Fruit fly (Drosophila melanogaster) whole organism, embryonic: ENCODE results near the gene CG31639.

Experiments used
- ATbp ChIP-seq: fragments of 200-800 bp; sonication (Bioruptor generic); optimal IDR thresholded peaks from 2 replicates; lab custom pipeline; 2017; ENCODE audit warnings: missing biosample characterization, mild to moderate bottlenecking, missing genetic modification characterization, missing genetic modification reagents
- Atf-2 ChIP-seq: fragments of 200-800 bp; sonication (Bioruptor generic); optimal IDR thresholded peaks from 2 replicates; lab custom pipeline; 2016; ENCODE audit warnings: missing biosample characterization, missing genetic modification characterization
- BEAF-32 ChIP-seq: fragments of 200-800 bp; sonication (Bioruptor generic); optimal IDR thresholded peaks from 3 replicates; lab custom pipeline; 2017; ENCODE audit warnings: missing biosample characterization, missing genetic modification characterization, mild to moderate bottlenecking, moderate library complexity, missing genetic modification reagents
- Bteb2 ChIP-seq: fragments of 200-800 bp; sonication (Bioruptor generic); optimal IDR thresholded peaks from 2 replicates; lab custom pipeline; 2016; ENCODE audit warnings: missing biosample characterization, missing genetic modification characterization
- CG10267 ChIP-seq: fragments of 200-800 bp; sonication (Bioruptor generic); optimal IDR thresholded peaks from 2 replicates; lab custom pipeline; 2018; ENCODE audit warnings: missing biosample characterization, mild to moderate bottlenecking, missing genetic modification characterization, moderate library complexity
- CG10565 ChIP-seq: fragments of 200-800 bp; sonication (Bioruptor generic); optimal IDR thresholded peaks from 3 replicates; lab custom pipeline; 2016; ENCODE audit warnings: missing biosample characterization, mild to moderate bottlenecking, missing genetic modification characterization
- CG11696 ChIP-seq: fragments of 200-800 bp; sonication (Bioruptor generic); IDR thresholded peaks from 2 replicates; pipeline ENCODE4 v1.3.6; 2022; ENCODE audit warnings: missing biosample characterization, missing genetic modification characterization
- CG12219 ChIP-seq: fragments of 200-800 bp; sonication (Bioruptor generic); optimal IDR thresholded peaks from 3 replicates; lab custom pipeline; 2018; ENCODE audit warnings: missing biosample characterization, mild to moderate bottlenecking, missing genetic modification characterization
- CG13296 ChIP-seq: fragments of 200-800 bp; sonication (Bioruptor generic); optimal IDR thresholded peaks from 3 replicates; lab custom pipeline; 2018; ENCODE audit warnings: missing biosample characterization, mild to moderate bottlenecking, missing genetic modification characterization
- CG14710 ChIP-seq: fragments of 200-800 bp; sonication (Bioruptor generic); optimal IDR thresholded peaks from 3 replicates; lab custom pipeline; 2019; ENCODE audit warnings: missing biosample characterization, mild to moderate bottlenecking, missing genetic modification characterization, moderate library complexity
- CG15514 ChIP-seq: fragments of 200-800 bp; sonication (Bioruptor generic); optimal IDR thresholded peaks from 3 replicates; lab custom pipeline; 2017; ENCODE audit warnings: missing biosample characterization, missing genetic modification characterization, mild to moderate bottlenecking, moderate library complexity, missing genetic modification reagents
- CG17361 ChIP-seq: fragments of 200-800 bp; sonication (Bioruptor generic); IDR thresholded peaks from 3 replicates; pipeline ENCODE4 v1.3.6; 2022; ENCODE audit warnings: missing biosample characterization, missing genetic modification characterization
- CG18764 ChIP-seq: fragments of 200-800 bp; sonication (Bioruptor generic); optimal IDR thresholded peaks from 3 replicates; lab custom pipeline; 2016; ENCODE audit warnings: missing biosample characterization, missing genetic modification characterization
- CG6791 ChIP-seq: fragments of 200-800 bp; sonication (Bioruptor generic); IDR thresholded peaks from 3 replicates; pipeline ENCODE4 v1.3.6; 2022; ENCODE audit warnings: missing biosample characterization, missing genetic modification characterization; ENCODE audit not compliant: partially characterized antibody
- CoRest ChIP-seq: fragments of 200-800 bp; sonication (Bioruptor generic); optimal IDR thresholded peaks from 3 replicates; lab custom pipeline; 2018; ENCODE audit warnings: missing biosample characterization, mild to moderate bottlenecking, missing genetic modification characterization, moderate library complexity
- Deaf1 ChIP-seq: fragments of 200-800 bp; optimal IDR thresholded peaks from 3 replicates; lab custom pipeline; 2019; ENCODE audit warnings: missing biosample characterization, mild to moderate bottlenecking, missing genetic modification characterization, moderate library complexity
- Dp ChIP-seq: fragments of 200-800 bp; sonication (Bioruptor generic); optimal IDR thresholded peaks from 2 replicates; lab custom pipeline; 2018; ENCODE audit warnings: missing biosample characterization, mild to moderate bottlenecking, missing genetic modification characterization, moderate library complexity
- ERR ChIP-seq: fragments of 200-800 bp; sonication (Bioruptor generic); optimal IDR thresholded peaks from 2 replicates; lab custom pipeline; 2016; ENCODE audit warnings: missing biosample characterization, missing genetic modification characterization
- Elba2 ChIP-seq: fragments of 200-800 bp; sonication (Bioruptor generic); optimal IDR thresholded peaks from 3 replicates; lab custom pipeline; 2016; ENCODE audit warnings: missing biosample characterization, missing genetic modification characterization
- Fer3 ChIP-seq: fragments of 200-800 bp; sonication (Bioruptor generic); optimal IDR thresholded peaks from 2 replicates; lab custom pipeline; 2018; ENCODE audit warnings: missing biosample characterization, mild to moderate bottlenecking, missing genetic modification characterization, moderate library complexity
- H2.0 ChIP-seq: fragments of 200-800 bp; sonication (Bioruptor generic); IDR thresholded peaks from 2 replicates; pipeline ENCODE4 v1.3.6; 2022; ENCODE audit warnings: missing biosample characterization, missing genetic modification characterization
- Lim3 ChIP-seq: fragments of 200-800 bp; sonication (Bioruptor generic); IDR thresholded peaks from 2 replicates; pipeline ENCODE4 v1.3.6; 2022; ENCODE audit warnings: missing biosample characterization, missing genetic modification characterization
- Myb ChIP-seq: fragments of 200-800 bp; sonication (Bioruptor generic); optimal IDR thresholded peaks from 2 replicates; lab custom pipeline; 2016; ENCODE audit warnings: missing biosample characterization, missing genetic modification characterization
- Optix ChIP-seq: fragments of 200-800 bp; sonication (Bioruptor generic); IDR thresholded peaks from 3 replicates; pipeline ENCODE4 v1.3.6; 2022; ENCODE audit warnings: missing biosample characterization, missing genetic modification characterization
- Scr ChIP-seq: fragments of 200-800 bp; sonication (Bioruptor generic); IDR thresholded peaks from 2 replicates; pipeline ENCODE4 v1.3.6; 2022; ENCODE audit warnings: missing biosample characterization, missing genetic modification characterization; ENCODE audit not compliant: partially characterized antibody
- YL-1 ChIP-seq: fragments of 200-800 bp; sonication (Bioruptor generic); optimal IDR thresholded peaks from 3 replicates; lab custom pipeline; 2017; ENCODE audit warnings: missing biosample characterization, mild to moderate bottlenecking, missing genetic modification characterization
- bbx ChIP-seq: fragments of 200-800 bp; sonication (Bioruptor generic); IDR thresholded peaks from 2 replicates; pipeline ENCODE4 v1.3.6; 2022; ENCODE audit warnings: missing biosample characterization, missing genetic modification characterization; ENCODE audit not compliant: partially characterized antibody
- en ChIP-seq: fragments of 200-800 bp; sonication (Bioruptor generic); optimal IDR thresholded peaks from 2 replicates; lab custom pipeline; 2016; ENCODE audit warnings: missing biosample characterization, missing genetic modification characterization
- ewg ChIP-seq: fragments of 200-800 bp; sonication (Bioruptor generic); optimal IDR thresholded peaks from 3 replicates; lab custom pipeline; 2017; ENCODE audit warnings: mild to moderate bottlenecking, missing biosample characterization, missing genetic modification reagents, missing genetic modification characterization
- fd96Cb ChIP-seq: fragments of 200-800 bp; sonication (Bioruptor generic); optimal IDR thresholded peaks from 2 replicates; lab custom pipeline; 2018; ENCODE audit warnings: missing biosample characterization, mild to moderate bottlenecking, missing genetic modification characterization, moderate library complexity
- lab ChIP-seq: fragments of 200-800 bp; sonication (Bioruptor generic); optimal IDR thresholded peaks from 3 replicates; lab custom pipeline; 2017; ENCODE audit warnings: missing biosample characterization, missing genetic modification characterization, mild to moderate bottlenecking, moderate library complexity, missing genetic modification reagents
- lilli ChIP-seq: fragments of 200-800 bp; sonication (Bioruptor generic); optimal IDR thresholded peaks from 3 replicates; lab custom pipeline; 2016; ENCODE audit warnings: missing biosample characterization, missing genetic modification characterization
- pfk ChIP-seq: fragments of 200-800 bp; sonication (Bioruptor generic); optimal IDR thresholded peaks from 2 replicates; lab custom pipeline; 2018; ENCODE audit warnings: missing biosample characterization, mild to moderate bottlenecking, missing genetic modification characterization, moderate library complexity
- ssp ChIP-seq: fragments of 200-800 bp; sonication (Bioruptor generic); IDR thresholded peaks from 2 replicates; pipeline ENCODE4 v1.3.6; 2022; ENCODE audit warnings: missing biosample characterization, missing genetic modification characterization
- stwl ChIP-seq: fragments of 200-800 bp; sonication (Bioruptor generic); optimal IDR thresholded peaks from 3 replicates; lab custom pipeline; 2018; ENCODE audit warnings: missing biosample characterization, mild to moderate bottlenecking, missing genetic modification characterization, moderate library complexity
- tna ChIP-seq: fragments of 200-800 bp; sonication (Bioruptor generic); IDR thresholded peaks from 2 replicates; pipeline ENCODE4 v1.3.6; 2022; ENCODE audit warnings: missing biosample characterization, missing genetic modification characterization; ENCODE audit not compliant: partially characterized antibody
- trem ChIP-seq: fragments of 200-800 bp; optimal IDR thresholded peaks from 3 replicates; lab custom pipeline; 2019; ENCODE audit warnings: missing biosample characterization, mild to moderate bottlenecking, missing genetic modification characterization, moderate library complexity
- usp ChIP-seq: fragments of >200 bp; optimal IDR thresholded peaks from 2 replicates; lab custom pipeline; 2017; ENCODE audit warnings: missing biosample characterization, missing genetic modification characterization

Gene CG31639

dm6 chr2L:6160100-6160499, 5.2 kb upstream of the CG31639 start, which contains the start of gene CG13989:
Gene CG13989 (plus strand): TSS chr2L:6160400.
- TF ChIP-seq YL-1 (GFP tag; lab: Kevin White, UChicago) (no peak), CG14710 (no peak), Optix (GFP tag; lab: Robert Waterston, UW) (no peak), CG18764 (GFP tag; lab: Kevin White, UChicago) (no peak), fd96Cb (tag; lab: Kevin White, UChicago) (no peak), CG17361 (GFP tag; lab: Robert Waterston, UW) (no peak), lilli (no peak), CG13296 (no peak), BEAF-32 (GFP tag; lab: Kevin White, UChicago) (no peak), en (GFP tag; lab: Kevin White, UChicago) (no peak)

DNA sequence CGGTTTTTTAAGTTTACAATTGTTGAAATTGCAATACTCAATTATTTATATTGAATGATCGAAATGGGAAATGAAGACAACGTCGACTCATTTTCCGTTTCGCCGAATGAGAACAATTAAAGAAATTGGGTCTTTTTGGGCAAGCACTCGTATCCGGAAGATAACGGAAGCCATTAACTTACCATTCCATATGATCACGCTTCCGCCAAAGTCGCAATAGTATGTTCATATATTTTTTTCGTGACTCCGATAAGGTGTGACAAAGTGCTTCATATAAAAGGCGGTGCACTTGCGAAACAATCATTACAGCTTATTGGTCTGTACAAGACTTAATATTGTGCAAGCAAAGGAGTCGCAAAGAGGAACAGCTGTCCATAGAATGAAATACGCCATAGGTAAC, 3.3 kb downstream of the CG31639 start, which contains the start of gene Muc26B:
Gene Muc26B, plus strand, starts transcription at position 301 of the 400 bp plus-strand sequence.
- no peak for TF ChIP-seq Atf-2 (GFP tag; lab: Kevin White, UChicago)
- TF ChIP-seq CoRest (tag; lab: Kevin White, UChicago) = no peak

DNA sequence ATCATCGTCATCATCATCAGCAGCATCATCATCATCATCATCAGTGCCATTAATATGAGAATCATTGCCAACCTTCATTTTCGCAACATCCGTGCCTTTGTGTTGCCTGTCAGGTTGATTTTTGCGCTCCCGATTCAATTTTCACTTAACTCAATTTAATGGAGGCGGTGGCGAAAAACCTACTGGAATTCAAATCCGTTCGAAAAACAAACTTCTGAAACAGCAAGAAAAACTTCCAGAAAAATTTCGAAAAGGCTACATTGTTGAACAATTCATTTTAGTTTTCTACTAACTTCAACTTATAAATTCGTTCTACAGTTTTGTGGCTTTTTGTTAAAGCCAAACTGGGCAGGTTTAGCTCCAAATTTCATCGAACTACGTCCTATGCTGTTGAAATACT, 15.9 kb downstream of the CG31639 start, which contains the start of gene CG13991:
Gene CG13991, plus strand, starts transcription at position 301 of the 400 bp plus-strand sequence.
- TF ChIP-seq usp (GFP tag; lab: Kevin White, UChicago) (no peak), Scr (GFP tag; lab: Robert Waterston, UW) (no peak), lab (GFP tag; lab: Kevin White, UChicago) (no peak), Deaf1 (no peak), bbx (no peak), ATbp (GFP tag; lab: Kevin White, UChicago) (no peak), Elba2 (GFP tag; lab: Kevin White, UChicago) (no peak), CG10565 (GFP tag; lab: Kevin White, UChicago) (no peak), pfk (no peak), Fer3 (tag; lab: Kevin White, UChicago) (no peak), ewg (GFP tag; lab: Kevin White, UChicago) (no peak), Bteb2 (no peak), ssp (GFP tag; lab: Robert Waterston, UW) (no peak), ERR (GFP tag; lab: Kevin White, UChicago) (no peak), CG6791 (no peak), Dp (GFP tag; lab: Kevin White, UChicago) (no peak)

dm6 chr2L:6130522-6131073, 24.3 kb downstream of the CG31639 start, which contains the start of the genes B9d2, tctn and CG9222:
Gene B9d2 (minus strand): TSS chr2L:6130651.
Gene tctn (minus strand): TSS chr2L:6130651.
Gene CG9222 (plus strand): TSS chr2L:6131023.
- TF ChIP-seq stwl (tag; lab: Kevin White, UChicago) (peak; percentile 84), CG11696 (no peak), H2.0 (GFP tag; lab: Robert Waterston, UW) (no peak), Myb (peak; percentile 35), tna (GFP tag; lab: Robert Waterston, UW) (no peak), CG10267 (tag; lab: Kevin White, UChicago) (no peak), CG12219 (GFP tag; lab: Kevin White, UChicago) (no peak), ATbp (GFP tag; lab: Kevin White, UChicago) (no peak), CG15514 (GFP tag; lab: Kevin White, UChicago) (peak; percentile 95), trem (tag; lab: Kevin White, UChicago) (peak; percentile 98), Lim3 (GFP tag; lab: Robert Waterston, UW) (no peak)
